Fruit fly (Drosophila melanogaster): ENCODE results near the gene CG34160.

- TF ChIP-seq CG8478 (optimal IDR thresholded peaks at IDR 0.05) (no peak), psq (optimal IDR thresholded peaks at IDR 0.05) (no peak), EcR (GFP tag; optimal IDR thresholded peaks at IDR 0.05) (no peak), usp (GFP tag; optimal IDR thresholded peaks at IDR 0.05) (no peak)
Measured at dm6 chr2L:10531521-10531920, 48.0 kb upstream of the CG34160 start, which contains the start of gene CG18301.

Data from whole organism.